Worm (Caenorhabditis elegans): ENCODE measurements around the gene mom-1.

The mom-1 gene

DNA sequence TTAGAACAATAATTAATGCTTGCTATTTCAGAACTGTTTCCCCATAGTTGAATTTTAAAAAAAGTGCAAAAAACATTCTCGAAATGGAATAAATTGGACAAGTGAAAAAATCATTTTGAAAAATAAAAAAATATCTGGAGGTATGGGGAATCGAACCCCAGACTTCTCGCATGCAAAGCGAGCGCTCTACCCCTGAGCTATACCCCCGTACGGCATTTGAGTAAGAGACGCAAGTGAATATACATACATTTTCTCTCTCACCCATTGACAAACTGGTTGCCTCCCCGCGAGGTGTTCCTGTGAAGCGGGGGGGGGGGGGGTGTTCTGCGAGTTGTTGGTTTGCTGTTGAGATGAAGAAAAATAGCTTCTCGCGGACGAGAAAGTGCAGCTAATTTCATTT, 769 bp upstream of the mom-1 start (continued):
- TF ChIP-seq lim-7 (GFP tag; IDR thresholded peaks at IDR 0.05) (peak; percentile 99), F49E8.2 (tag; optimal IDR thresholded peaks at IDR 0.05; ENCODE audit: borderline replicate concordance) (no peak), ZK546.5 (tag; optimal IDR thresholded peaks at IDR 0.05) (no peak)

DNA sequence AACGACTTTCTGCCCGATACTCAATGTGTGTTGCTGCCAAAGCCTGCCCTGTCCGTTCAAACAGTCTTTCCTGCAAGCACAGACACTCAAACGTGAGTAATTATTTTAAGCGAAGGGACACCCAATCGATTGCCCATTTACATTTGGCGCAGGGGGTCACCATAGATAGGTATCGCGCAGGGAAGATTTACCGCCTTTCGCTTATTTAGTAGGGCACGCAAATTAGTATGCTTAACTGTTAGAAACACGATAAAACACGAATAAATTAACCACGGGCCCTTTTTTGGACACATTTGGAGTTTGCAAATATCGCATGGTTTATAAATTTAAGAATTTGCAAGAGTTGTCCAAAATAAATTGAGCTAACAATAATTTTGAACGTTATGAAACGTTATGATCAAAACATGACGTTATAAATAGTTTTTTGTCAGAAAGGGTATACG, 3.5 kb downstream of the mom-1 start:
- TF ChIP-seq hmg-1.1 (GFP tag; IDR thresholded peaks at IDR 0.05), result peak; percentile 100
- peak; percentile 100 for TF ChIP-seq T26A8.4 (GFP tag; IDR thresholded peaks at IDR 0.05)
- peak; percentile 91; the same call in 1 of the 2 replicates for TF ChIP-seq tag-97 (GFP tag; IDR thresholded peaks at IDR 0.05)
- peak; percentile 99 for TF ChIP-seq rbr-2 (tag; optimal IDR thresholded peaks at IDR 0.05)
- peak; percentile 96 for TF ChIP-seq mdt-29 (GFP tag; IDR thresholded peaks at IDR 0.05)
- TF ChIP-seq daf-16 (GFP tag; optimal IDR thresholded peaks at IDR 0.05), result peak; percentile 97 to 98
- TF ChIP-seq daf-16 (tag; optimal IDR thresholded peaks at IDR 0.05), result peak; percentile 96
- peak; percentile 46 for TF ChIP-seq pqm-1 (tag; optimal IDR thresholded peaks at IDR 0.05)
- peak; percentile 95 for TF ChIP-seq mdl-1 (tag; optimal IDR thresholded peaks at IDR 0.05)
- TF ChIP-seq nhr-11 (tag; optimal IDR thresholded peaks at IDR 0.05), result peak; percentile 99
- TF ChIP-seq pha-4 (GFP tag; IDR thresholded peaks at IDR 0.05), result peak; percentile 97
- TF ChIP-seq pha-4 (tag; optimal IDR thresholded peaks at IDR 0.05), result peak; percentile 88
- peak; percentile 100 for TF ChIP-seq egl-43 (GFP tag; IDR thresholded peaks at IDR 0.05)
- TF ChIP-seq ceh-32 (tag; optimal IDR thresholded peaks at IDR 0.05; ENCODE audit: poor library complexity), result peak; percentile 91
- peak; percentile 62 for TF ChIP-seq snpc-4 (tag; optimal IDR thresholded peaks at IDR 0.05)
- peak; percentile 99 for TF ChIP-seq spr-3 (GFP tag; optimal IDR thresholded peaks at IDR 0.05)
- peak; percentile 94 for TF ChIP-seq T20F7.1 (GFP tag; optimal IDR thresholded peaks at IDR 0.05)
- TF ChIP-seq nhr-237 (tag; optimal IDR thresholded peaks at IDR 0.05), result peak; percentile 95
- TF ChIP-seq php-3 (GFP tag; IDR thresholded peaks at IDR 0.05), result peak; percentile 98
- peak; percentile 84 for TF ChIP-seq lin-39 (tag; optimal IDR thresholded peaks at IDR 0.05)
- peak; percentile 99 for TF ChIP-seq nhr-6 (tag; optimal IDR thresholded peaks at IDR 0.05)
- TF ChIP-seq nhr-25 (tag; optimal IDR thresholded peaks at IDR 0.05; ENCODE audit: borderline replicate concordance, insufficient read depth), result peak; percentile 98
- peak; percentile 91 for TF ChIP-seq mxl-2 (GFP tag; conservative IDR thresholded peaks at IDR 0.05)
- TF ChIP-seq fos-1 (tag; optimal IDR thresholded peaks at IDR 0.05), result peak; percentile 95
- peak; percentile 65 to 98; a peak in 3 of 4 replicates for TF ChIP-seq madf-5 (GFP tag; IDR thresholded peaks at IDR 0.05)
- TF ChIP-seq Y48G9A.11 (GFP tag; IDR thresholded peaks at IDR 0.05), result 0 out of 2 replicates have a peak, but pooled peaks have one; percentile 42
- TF ChIP-seq ama-1 (optimal IDR thresholded peaks at IDR 0.05), result no peak
- no peak for TF ChIP-seq set-16 (GFP tag; IDR thresholded peaks at IDR 0.05)
- TF ChIP-seq D1046.2 (GFP tag; IDR thresholded peaks at IDR 0.05), result peak; percentile 95
- peak; percentile 91 for TF ChIP-seq zfp-2 (tag; optimal IDR thresholded peaks at IDR 0.05)
- TF ChIP-seq ces-1 (GFP tag; optimal IDR thresholded peaks at IDR 0.05), result peak; percentile 97
- TF ChIP-seq ceh-62 (tag; optimal IDR thresholded peaks at IDR 0.05), result no peak
- peak; percentile 99 for TF ChIP-seq zag-1 (tag; optimal IDR thresholded peaks at IDR 0.05)
- TF ChIP-seq daf-12 (tag; optimal IDR thresholded peaks at IDR 0.05), result peak; percentile 28
- peak; percentile 93 to 100 for TF ChIP-seq unc-62 (GFP tag; optimal IDR thresholded peaks at IDR 0.05 in 1 of 2)
- TF ChIP-seq unc-62 (tag; optimal IDR thresholded peaks at IDR 0.05), result peak; percentile 91
- TF ChIP-seq ZK546.5 (tag; optimal IDR thresholded peaks at IDR 0.05), result peak; percentile 53 to 80
- peak; percentile 80 for TF ChIP-seq lin-15B (tag; optimal IDR thresholded peaks at IDR 0.05)
- TF ChIP-seq vab-7 (GFP tag; IDR thresholded peaks at IDR 0.05), result peak; percentile 98
- TF ChIP-seq unc-130 (GFP tag; optimal IDR thresholded peaks at IDR 0.05), result peak; percentile 40
- TF ChIP-seq unc-39 (tag; optimal IDR thresholded peaks at IDR 0.05), result no peak
- peak; percentile 100 for TF ChIP-seq mep-1 (tag; optimal IDR thresholded peaks at IDR 0.05)
- peak; percentile 96 for TF ChIP-seq Y5F2A.4 (GFP tag; optimal IDR thresholded peaks at IDR 0.05)
- TF ChIP-seq cey-2 (tag; optimal IDR thresholded peaks at IDR 0.05; ENCODE audit: borderline replicate concordance, insufficient read depth), result peak; percentile 56
- peak; percentile 44 for TF ChIP-seq nhr-111 (GFP tag; optimal IDR thresholded peaks at IDR 0.05)
- peak; percentile 85 for TF ChIP-seq sdz-12 (GFP tag; optimal IDR thresholded peaks at IDR 0.05)
- peak; percentile 96 to 97 for TF ChIP-seq lsy-2 (tag; optimal IDR thresholded peaks at IDR 0.05)
- TF ChIP-seq nhr-77 (tag; optimal IDR thresholded peaks at IDR 0.05), result peak; percentile 100

Data from whole organism, L4 larva.